Worm (Caenorhabditis elegans) whole organism, L4 larva: ENCODE data around the gene C05D12.2.
A peak's percentile ranks its signal among the peaks of the same experiment; 100 is the strongest.

Experiments
- F26F4.8 ChIP-seq: fragments of 200-800 bp; sonication (Bioruptor generic); conservative IDR thresholded peaks from 2 replicates; pipeline ENCODE4 v1.3.6; 2022; ENCODE audit warnings: missing genetic modification characterization, missing compliant biosample characterization
- R02D3.7 ChIP-seq: fragments of 150-350 bp; sonication (generic microtip); optimal IDR thresholded peaks from 3 replicates; lab custom pipeline; 2014; ENCODE audit warnings: missing biosample characterization, missing genetic modification characterization
- Y105C5A.15 ChIP-seq: fragments of 200-800 bp; sonication (Bioruptor generic); IDR thresholded peaks from 2 replicates; pipeline ENCODE4 v1.3.6; 2022; ENCODE audit warnings: missing genetic modification characterization, missing compliant biosample characterization
- Y48G9A.11 ChIP-seq: fragments of 200-800 bp; sonication (Bioruptor generic); IDR thresholded peaks from 2 replicates; pipeline ENCODE4 v1.3.6; 2022; ENCODE audit warnings: missing genetic modification reagents, missing genetic modification characterization, missing compliant biosample characterization
- Y75B8A.6 ChIP-seq: fragments of 200-800 bp; sonication (Bioruptor generic); IDR thresholded peaks from 2 replicates; pipeline ENCODE4 v1.3.6; 2022; ENCODE audit warnings: missing genetic modification reagents, missing genetic modification characterization, missing compliant biosample characterization
- aha-1 ChIP-seq: fragments of 150-350 bp; peaks from one replicate; lab custom pipeline; 2014; ENCODE audit warnings: missing biosample characterization, missing genetic modification characterization
- aly-2 ChIP-seq: sonication (generic microtip); optimal IDR thresholded peaks from 2 replicates; lab custom pipeline; 2018; ENCODE audit warnings: missing biosample characterization, missing genetic modification characterization
- ceh-20 ChIP-seq: fragments of 200-800 bp; sonication (Bioruptor generic); IDR thresholded peaks from 2 replicates; pipeline ENCODE4 v1.3.6; 2022; ENCODE audit warnings: missing genetic modification reagents, missing genetic modification characterization, missing compliant biosample characterization
- ctbp-1 ChIP-seq: fragments of 200-800 bp; sonication (Bioruptor generic); IDR thresholded peaks from 2 replicates; pipeline ENCODE4 v1.3.6; 2022; ENCODE audit warnings: missing genetic modification reagents, missing genetic modification characterization, missing compliant biosample characterization
- daf-12 ChIP-seq: fragments of 150-350 bp; optimal IDR thresholded peaks from 2 replicates; lab custom pipeline; 2014; ENCODE audit warnings: missing biosample characterization, missing genetic modification reagents, missing genetic modification characterization
- daf-19 ChIP-seq: fragments of 200-800 bp; sonication (Bioruptor generic); conservative IDR thresholded peaks from 2 replicates; pipeline ENCODE4 v1.3.6; 2022; ENCODE audit warnings: missing genetic modification characterization, missing compliant biosample characterization
- dmd-8 ChIP-seq: fragments of 200-800 bp; sonication (Bioruptor generic); IDR thresholded peaks from 2 replicates; pipeline ENCODE4 v1.3.6; 2022; ENCODE audit warnings: missing genetic modification characterization, missing compliant biosample characterization
- dmd-9 ChIP-seq: fragments of 200-800 bp; sonication (Bioruptor generic); IDR thresholded peaks from 2 replicates; pipeline ENCODE4 v1.3.6; 2022; ENCODE audit warnings: missing genetic modification reagents, missing genetic modification characterization, missing compliant biosample characterization
- duxl-1 ChIP-seq: sonication (generic microtip); optimal IDR thresholded peaks from 2 replicates; lab custom pipeline; 2016; ENCODE audit warnings: mild to moderate bottlenecking, missing genetic modification characterization, moderate library complexity, missing compliant biosample characterization; ENCODE audit not compliant: poor library complexity
- hif-1 ChIP-seq, 2 experiments: sonication (generic microtip); optimal IDR thresholded peaks; 2 replicates each; lab custom pipeline; 2016 to 2017; ENCODE audit warnings: missing compliant biosample characterization in 2 of 2, missing genetic modification characterization in 2 of 2, missing genetic modification reagents in 2 of 2, missing genotype in 2 of 2, mild to moderate bottlenecking in 1 of 2
- hlh-11 ChIP-seq: fragments of 200-800 bp; sonication (Bioruptor generic); optimal IDR thresholded peaks from 2 replicates; lab custom pipeline; 2018; ENCODE audit warnings: mild to moderate bottlenecking, missing genetic modification characterization, missing compliant biosample characterization
- jun-1 ChIP-seq: fragments of 150-350 bp; optimal IDR thresholded peaks from 2 replicates; lab custom pipeline; 2014; ENCODE audit warnings: missing biosample characterization, missing genetic modification reagents, missing genetic modification characterization
- lin-29 ChIP-seq: fragments of 200-800 bp; sonication (Bioruptor generic); IDR thresholded peaks from 2 replicates; pipeline ENCODE4 v1.3.6; 2022; ENCODE audit warnings: missing genetic modification reagents, missing genetic modification characterization, missing compliant biosample characterization
- lin-39 ChIP-seq: fragments of 150-350 bp; optimal IDR thresholded peaks from 2 replicates; lab custom pipeline; 2014; ENCODE audit warnings: missing biosample characterization, missing genetic modification reagents, missing genetic modification characterization
- lir-3 ChIP-seq: sonication (generic microtip); optimal IDR thresholded peaks from 2 replicates; lab custom pipeline; 2016; ENCODE audit warnings: mild to moderate bottlenecking, missing genetic modification characterization, missing compliant biosample characterization
- madf-9 ChIP-seq: fragments of 200-800 bp; sonication (Bioruptor generic); conservative IDR thresholded peaks from 2 replicates; pipeline ENCODE4 v1.3.6; 2022; ENCODE audit warnings: missing genetic modification reagents, missing genetic modification characterization, missing compliant biosample characterization
- mdl-1 ChIP-seq, 2 experiments: fragments of 150-350 bp in 1 of 2; sonication (generic microtip) in 1 of 2; optimal IDR thresholded peaks; 2 replicates each; lab custom pipeline; 2014 to 2017; ENCODE audit warnings: missing biosample characterization in 2 of 2, missing genetic modification characterization in 2 of 2
- mxl-3 ChIP-seq: fragments of 200-800 bp; sonication (Bioruptor generic); optimal IDR thresholded peaks from 2 replicates; lab custom pipeline; 2018; ENCODE audit warnings: mild to moderate bottlenecking, missing genetic modification characterization, missing compliant biosample characterization
- nhr-10 ChIP-seq: fragments of 150-350 bp; optimal IDR thresholded peaks from 2 replicates; lab custom pipeline; 2014; ENCODE audit warnings: missing biosample characterization, missing genetic modification characterization
- nhr-102 ChIP-seq: sonication (generic microtip); optimal IDR thresholded peaks from 2 replicates; lab custom pipeline; 2016; ENCODE audit warnings: mild to moderate bottlenecking, missing genetic modification characterization, moderate library complexity, missing compliant biosample characterization
- nhr-11 ChIP-seq: fragments of 150-350 bp; optimal IDR thresholded peaks from 2 replicates; lab custom pipeline; 2014; ENCODE audit warnings: missing biosample characterization, missing genetic modification characterization
- nhr-28 ChIP-seq: fragments of 150-350 bp; optimal IDR thresholded peaks from 2 replicates; lab custom pipeline; 2014; ENCODE audit warnings: missing biosample characterization, missing genetic modification characterization
- nhr-42 ChIP-seq: fragments of 200-800 bp; sonication (Bioruptor generic); IDR thresholded peaks from 2 replicates; pipeline ENCODE4 v1.3.6; 2022; ENCODE audit warnings: missing genetic modification characterization, missing compliant biosample characterization
- nhr-48 ChIP-seq: sonication (generic microtip); optimal IDR thresholded peaks from 2 replicates; lab custom pipeline; 2016; ENCODE audit warnings: mild to moderate bottlenecking, missing genetic modification characterization, missing compliant biosample characterization
- nhr-76 ChIP-seq: fragments of 150-350 bp; optimal IDR thresholded peaks from 2 replicates; lab custom pipeline; 2014; ENCODE audit warnings: missing biosample characterization, missing genetic modification characterization
- pqm-1 ChIP-seq: sonication (generic microtip); optimal IDR thresholded peaks from 2 replicates; lab custom pipeline; 2017; ENCODE audit warnings: missing biosample characterization, missing genetic modification characterization
- saeg-2 ChIP-seq: fragments of 200-800 bp; sonication (Bioruptor generic); IDR thresholded peaks from 2 replicates; pipeline ENCODE4 v1.3.6; 2022; ENCODE audit warnings: missing genetic modification reagents, missing genetic modification characterization, missing compliant biosample characterization
- snpc-1.2 ChIP-seq: fragments of 200-800 bp; sonication (Bioruptor generic); IDR thresholded peaks from 2 replicates; pipeline ENCODE4 v1.3.6; 2022; ENCODE audit warnings: missing genetic modification reagents, missing genetic modification characterization, missing compliant biosample characterization
- tag-97 ChIP-seq: fragments of 200-800 bp; sonication (Bioruptor generic); IDR thresholded peaks from 2 replicates; pipeline ENCODE4 v1.3.6; 2022; ENCODE audit warnings: missing genetic modification characterization, missing compliant biosample characterization
- unc-62 ChIP-seq, 3 experiments: fragments of 150-350 bp in 1 of 3; sonication (generic microtip); optimal IDR thresholded peaks in 2 of 3; peaks in 1 of 3; 1 replicate in 1 of 3; 2 replicates in 2 of 3; lab custom pipeline; 2014 to 2017; ENCODE audit warnings: missing biosample characterization in 3 of 3, missing genetic modification characterization in 3 of 3, missing genetic modification reagents in 3 of 3, missing genotype in 1 of 3
- zfp-2 ChIP-seq: sonication (generic microtip); optimal IDR thresholded peaks from 2 replicates; lab custom pipeline; 2016; ENCODE audit warnings: mild to moderate bottlenecking, missing genetic modification characterization, missing compliant biosample characterization

C05D12.2 gene

DNA sequence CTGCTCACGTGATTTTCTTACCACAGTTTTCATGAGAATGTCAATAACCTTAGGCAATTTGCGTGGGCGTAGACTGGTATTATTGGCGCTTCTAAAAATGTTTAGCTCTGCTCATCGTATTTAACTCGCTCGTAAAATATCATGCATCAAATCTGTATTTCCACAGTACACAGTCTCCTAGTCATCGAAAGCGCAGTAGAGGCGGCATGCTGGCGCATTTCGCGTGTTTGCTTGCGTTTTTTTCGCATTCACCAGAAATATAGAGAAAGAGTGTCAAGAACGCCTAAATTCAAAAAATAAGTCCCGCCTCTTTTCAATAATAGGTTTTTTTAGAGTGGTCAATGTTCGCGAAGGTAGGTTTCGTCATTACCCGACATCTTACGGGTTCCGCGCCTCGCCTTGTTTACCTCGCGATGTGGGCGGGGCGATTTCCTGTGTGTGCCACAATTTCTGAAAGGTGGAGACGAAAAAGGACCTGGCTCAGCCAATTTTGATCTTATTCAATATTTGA, 41.4 kb upstream of the C05D12.2 start (continued):
- TF ChIP-seq daf-12 = no peak
- TF ChIP-seq nhr-11 (tag; lab: Kevin White, UChicago) = no peak
- TF ChIP-seq Y75B8A.6 (GFP tag; lab: Robert Waterston, UW) = peak; percentile 82; the same call in 1 of the 2 replicates
- TF ChIP-seq aly-2 (tag; lab: Kevin White, UChicago) = no peak
- no peak for TF ChIP-seq mxl-3 (GFP tag; lab: Kevin White, UChicago)
- TF ChIP-seq duxl-1 (tag; lab: Kevin White, UChicago) = peak; percentile 89
- 0 out of 2 replicates have a peak, but pooled peaks have one; percentile 48 for TF ChIP-seq madf-9 (GFP tag; lab: Robert Waterston, UW)
- peak; percentile 76 for TF ChIP-seq nhr-102
- TF ChIP-seq zfp-2 (tag; lab: Kevin White, UChicago) = no peak
- peak; percentile 69; the same call in 1 of the 2 replicates for TF ChIP-seq saeg-2 (GFP tag; lab: Robert Waterston, UW)
- TF ChIP-seq nhr-10 (tag; lab: Kevin White, UChicago) = no peak
- peak; percentile 79; the same call in 1 of the 2 replicates for TF ChIP-seq Y105C5A.15 (GFP tag; lab: Robert Waterston, UW)
- TF ChIP-seq hlh-11 = peak; percentile 60
- TF ChIP-seq nhr-42 = 0 out of 2 replicates have a peak, but pooled peaks have one; percentile 69
- peak; percentile 39; the same call in 1 of the 2 replicates for TF ChIP-seq lin-29 (GFP tag; lab: Robert Waterston, UW)
- no peak for TF ChIP-seq mdl-1 (tag; optimal IDR thresholded peaks at IDR 0.05; lab: Kevin White, UChicago)
- no peak for TF ChIP-seq ceh-20 (GFP tag; lab: Robert Waterston, UW)
- TF ChIP-seq Y48G9A.11 (GFP tag; lab: Robert Waterston, UW) = peak; percentile 76; the same call in 1 of the 2 replicates
- no peak for TF ChIP-seq jun-1 (tag; lab: Kevin White, UChicago)
- peak; percentile 86 for TF ChIP-seq snpc-1.2 (GFP tag; lab: Robert Waterston, UW)
- no peak for TF ChIP-seq lir-3
- TF ChIP-seq ctbp-1 (GFP tag; lab: Robert Waterston, UW) = peak; percentile 33; the same call in 1 of the 2 replicates
- TF ChIP-seq tag-97 (GFP tag; lab: Robert Waterston, UW) = no peak
- no peak for TF ChIP-seq R02D3.7 (tag; lab: Kevin White, UChicago)
- peak; percentile 70 for TF ChIP-seq nhr-48 (tag; lab: Kevin White, UChicago)
- peak; percentile 27 for TF ChIP-seq pqm-1

DNA sequence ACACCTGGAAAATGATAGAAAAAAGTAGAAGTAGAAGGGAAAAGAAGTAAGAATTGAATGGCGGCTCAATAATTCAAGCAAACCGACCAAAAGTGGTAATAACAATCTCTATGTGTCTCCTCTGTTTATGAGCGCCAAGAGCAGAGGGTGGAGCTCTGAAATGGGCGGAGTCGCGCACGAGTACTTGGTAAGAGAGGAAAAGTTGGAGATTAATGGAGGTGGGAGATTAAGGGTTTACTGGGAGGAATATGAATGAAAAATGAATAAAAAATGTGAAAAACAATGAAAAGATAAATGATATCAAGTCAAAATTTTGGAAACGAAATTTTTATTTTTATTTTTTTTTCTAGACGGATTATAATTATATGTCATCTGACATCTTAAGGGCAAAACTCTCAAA, 40.4 kb upstream of the C05D12.2 start:
- TF ChIP-seq daf-19 (GFP tag; lab: Robert Waterston, UW) = no peak
- no peak for TF ChIP-seq dmd-9 (GFP tag; lab: Robert Waterston, UW)
- TF ChIP-seq aha-1 (tag; lab: Kevin White, UChicago) = no peak
- no peak for TF ChIP-seq nhr-76 (tag; lab: Kevin White, UChicago)
- TF ChIP-seq nhr-28 (tag; lab: Kevin White, UChicago) = no peak

DNA sequence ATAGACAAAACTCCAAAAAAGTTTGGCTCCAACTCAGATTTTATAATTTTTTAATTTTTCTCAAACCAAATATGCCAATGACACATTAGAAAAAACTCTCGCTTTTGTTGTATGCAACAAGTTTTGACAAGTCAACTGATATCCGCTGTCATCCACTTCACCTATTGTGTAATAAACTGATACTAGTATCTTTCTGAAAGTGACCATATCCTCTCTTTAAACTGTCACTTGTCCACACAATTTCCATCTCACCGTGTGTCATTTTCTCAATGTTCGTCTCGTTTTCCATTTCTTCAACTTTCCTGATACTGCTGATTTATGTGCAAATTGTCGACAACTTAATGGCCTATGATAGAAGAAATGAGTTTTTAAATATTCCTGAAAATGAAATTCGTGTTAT, 35.0 kb upstream of the C05D12.2 start, which contains the start of the genes C33B4.5 and C33B4.4:
TSS of gene C33B4.5 (plus strand) at position 270 of the 400 bp plus-strand sequence.
TSS of gene C33B4.4 (minus strand) at position 385 of the 400 bp plus-strand sequence.
- no peak for TF ChIP-seq hlh-11
- no peak for TF ChIP-seq lin-39 (tag; lab: Kevin White, UChicago)
- TF ChIP-seq aha-1 (tag; lab: Kevin White, UChicago) = peak; percentile 44
- no peak for TF ChIP-seq hif-1 (tag; optimal IDR thresholded peaks at IDR 0.05; lab: Kevin White, UChicago)
- peak in 1 of 2 experiments; percentile 91 for TF ChIP-seq unc-62 (GFP tag; optimal IDR thresholded peaks at IDR 0.05 in 1 of 2; lab: Kevin White, UChicago)
- no peak for TF ChIP-seq unc-62 (tag; optimal IDR thresholded peaks at IDR 0.05; lab: Kevin White, UChicago)
- TF ChIP-seq Y75B8A.6 (GFP tag; lab: Robert Waterston, UW) = no peak
- TF ChIP-seq dmd-8 (GFP tag; lab: Robert Waterston, UW) = no peak
- TF ChIP-seq F26F4.8 (GFP tag; lab: Robert Waterston, UW) = no peak
- TF ChIP-seq ceh-20 (GFP tag; lab: Robert Waterston, UW) = no peak
